Worm (Caenorhabditis elegans): ENCODE data around the gene sph-1.

The sph-1 gene

DNA sequence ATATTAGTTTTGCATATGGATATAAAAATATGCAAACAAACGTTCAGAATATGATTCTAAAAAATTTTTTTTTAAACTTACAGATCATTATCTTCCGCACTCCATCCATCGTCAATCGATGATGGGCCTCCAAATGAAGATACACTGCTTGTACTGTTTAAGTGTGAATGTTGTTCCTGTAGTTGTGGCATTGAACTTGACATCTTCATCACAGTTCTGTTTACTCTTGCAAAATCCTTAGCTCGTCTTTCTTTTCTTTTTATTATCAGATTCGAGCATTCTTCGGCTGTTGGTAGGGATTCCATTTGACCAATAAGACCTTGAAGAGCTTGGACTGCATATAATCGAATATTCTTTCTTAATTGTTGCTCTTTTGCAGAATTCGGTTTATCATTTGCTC, 28.3 kb downstream of the sph-1 start:
- TF ChIP-seq tbx-11 (GFP tag; IDR thresholded peaks at IDR 0.05) (no peak), hmbx-1 (tag; optimal IDR thresholded peaks at IDR 0.05) (no peak), ceh-13 (GFP tag; optimal IDR thresholded peaks at IDR 0.05) (no peak), hnd-1 (tag; optimal IDR thresholded peaks at IDR 0.05) (no peak), ceh-36 (tag; optimal IDR thresholded peaks at IDR 0.05) (no peak), tbx-37 (GFP tag; conservative IDR thresholded peaks at IDR 0.05) (no peak), hmg-4 (GFP tag; optimal IDR thresholded peaks at IDR 0.05) (no peak), ama-1 (optimal IDR thresholded peaks at IDR 0.05) (no peak), pes-1 (GFP tag; IDR thresholded peaks at IDR 0.05) (no peak), sea-1 (GFP tag; conservative IDR thresholded peaks at IDR 0.05) (no peak), F13C5.2 (tag; optimal IDR thresholded peaks at IDR 0.05) (no peak), ets-7 (tag; optimal IDR thresholded peaks at IDR 0.05) (no peak)

DNA sequence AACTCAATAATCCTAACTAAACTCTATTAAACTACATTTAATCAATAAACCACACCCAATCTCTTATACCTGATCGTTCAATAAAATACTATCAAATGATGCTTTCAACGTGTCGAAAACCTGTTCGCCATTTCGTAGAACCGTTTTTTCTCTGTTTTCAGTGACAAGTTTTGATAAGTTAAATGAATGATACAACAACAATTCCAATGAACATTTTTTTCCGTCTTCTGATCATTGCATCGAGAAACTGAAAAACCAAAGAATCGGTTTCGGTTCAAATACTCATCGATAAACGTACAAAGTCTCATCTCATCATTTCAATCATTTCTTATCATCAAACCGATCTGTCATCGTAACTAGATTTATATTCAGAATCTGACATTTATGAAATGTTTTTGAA, 30.2 kb downstream of the sph-1 start:
- TF ChIP-seq B0310.2 (tag; optimal IDR thresholded peaks at IDR 0.05) (no peak), ceh-36 (tag; optimal IDR thresholded peaks at IDR 0.05) (no peak), hnd-1 (tag; optimal IDR thresholded peaks at IDR 0.05) (no peak), hmg-4 (GFP tag; optimal IDR thresholded peaks at IDR 0.05) (no peak), tbx-11 (GFP tag; IDR thresholded peaks at IDR 0.05) (no peak), sea-1 (GFP tag; conservative IDR thresholded peaks at IDR 0.05) (no peak), ceh-13 (GFP tag; optimal IDR thresholded peaks at IDR 0.05) (no peak), F13C5.2 (tag; optimal IDR thresholded peaks at IDR 0.05) (no peak), tra-4 (tag; optimal IDR thresholded peaks at IDR 0.05) (no peak), aly-1 (tag; optimal IDR thresholded peaks at IDR 0.05) (no peak), ets-7 (tag; optimal IDR thresholded peaks at IDR 0.05) (no peak), flt-1 (GFP tag; IDR thresholded peaks at IDR 0.05) (no peak), scrt-1 (GFP tag; IDR thresholded peaks at IDR 0.05) (no peak), hmbx-1 (tag; optimal IDR thresholded peaks at IDR 0.05) (no peak), ama-1 (optimal IDR thresholded peaks at IDR 0.05) (no peak), pes-1 (GFP tag; IDR thresholded peaks at IDR 0.05) (no peak), tbx-37 (GFP tag; conservative IDR thresholded peaks at IDR 0.05) (no peak)

DNA sequence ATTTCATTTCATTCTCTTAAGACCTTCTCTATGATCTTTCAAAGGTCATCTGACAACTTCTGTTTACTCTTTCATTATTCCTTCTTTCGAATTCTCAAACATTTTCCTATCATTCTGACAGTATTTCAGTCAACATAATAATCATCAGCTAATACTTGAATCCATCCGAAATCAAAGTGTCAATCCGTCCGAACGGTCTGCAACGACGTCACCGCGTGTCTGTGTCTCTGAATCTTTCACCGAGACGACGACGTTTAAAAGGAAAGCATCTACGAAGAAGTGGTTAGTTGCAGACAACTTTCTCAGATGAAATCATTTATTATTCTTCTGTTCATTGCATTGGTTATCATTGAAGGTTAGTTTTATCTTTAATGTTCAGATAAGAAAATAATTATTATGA, 31.1 kb downstream of the sph-1 start, which contains the start of gene Y42H9AR.5:
Y42H9AR.5 (plus strand) TSS at position 301 of the 400 bp plus-strand sequence.
- TF ChIP-seq hmbx-1 (tag; optimal IDR thresholded peaks at IDR 0.05) (no peak), tra-4 (tag; optimal IDR thresholded peaks at IDR 0.05) (no peak), tbx-11 (GFP tag; IDR thresholded peaks at IDR 0.05) (no peak), ceh-13 (GFP tag; optimal IDR thresholded peaks at IDR 0.05) (no peak)

DNA sequence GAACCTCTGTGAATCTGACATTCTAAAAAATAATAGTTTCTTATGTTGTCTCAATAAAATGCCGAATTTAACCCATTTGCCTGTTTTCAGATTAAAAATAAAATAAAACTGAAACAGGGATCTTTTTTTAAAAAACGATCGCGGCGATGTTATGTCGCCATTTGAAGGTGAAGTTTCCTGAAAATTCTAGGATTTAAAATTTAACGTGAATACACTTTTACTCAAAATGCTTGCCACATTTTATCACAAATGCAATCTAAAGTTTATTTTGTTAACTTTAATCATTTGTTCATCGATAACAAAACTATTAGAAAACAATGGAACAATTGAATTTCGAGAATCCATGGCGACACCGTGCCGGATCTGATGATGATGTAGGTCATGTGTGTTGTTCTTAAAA, 33.8 kb downstream of the sph-1 start, which contains the start of gene Y42H9AR.2:
Y42H9AR.2 (plus strand) TSS at position 301 of the 400 bp plus-strand sequence.
- no peak for TF ChIP-seq scrt-1 (GFP tag; IDR thresholded peaks at IDR 0.05)
- no peak for TF ChIP-seq aly-1 (tag; optimal IDR thresholded peaks at IDR 0.05)
- no peak for TF ChIP-seq ceh-13 (GFP tag; optimal IDR thresholded peaks at IDR 0.05)
- TF ChIP-seq ama-1 (optimal IDR thresholded peaks at IDR 0.05) = no peak
- no peak for TF ChIP-seq hmg-4 (GFP tag; optimal IDR thresholded peaks at IDR 0.05)
- TF ChIP-seq pes-1 (GFP tag; IDR thresholded peaks at IDR 0.05) = no peak
- no peak for TF ChIP-seq hmbx-1 (tag; optimal IDR thresholded peaks at IDR 0.05)
- no peak for TF ChIP-seq tbx-37 (GFP tag; conservative IDR thresholded peaks at IDR 0.05)
- TF ChIP-seq hnd-1 (tag; optimal IDR thresholded peaks at IDR 0.05) = no peak
- TF ChIP-seq flt-1 (GFP tag; IDR thresholded peaks at IDR 0.05) = no peak
- no peak for TF ChIP-seq tra-4 (tag; optimal IDR thresholded peaks at IDR 0.05)

DNA sequence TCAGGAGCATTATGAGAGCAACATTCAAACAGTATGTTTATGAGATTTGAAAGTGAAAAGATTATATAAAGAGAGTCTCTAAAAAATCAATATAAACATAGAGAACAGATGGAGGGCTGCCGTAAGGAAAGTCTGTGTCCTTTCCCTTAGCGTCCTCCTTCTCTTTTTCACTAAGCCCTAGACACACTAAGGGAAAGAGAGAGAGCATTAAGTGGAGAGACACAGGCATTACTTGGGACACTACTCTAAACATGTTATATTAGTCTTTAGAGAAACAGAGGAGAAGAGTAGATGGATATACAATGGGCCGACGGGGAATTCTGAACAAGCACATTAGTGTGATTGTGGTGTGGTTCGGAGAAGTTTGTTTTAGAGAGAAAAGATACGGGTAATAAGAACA, 37.0 kb downstream of the sph-1 start:
- TF ChIP-seq hmbx-1 (tag; optimal IDR thresholded peaks at IDR 0.05) = no peak

DNA sequence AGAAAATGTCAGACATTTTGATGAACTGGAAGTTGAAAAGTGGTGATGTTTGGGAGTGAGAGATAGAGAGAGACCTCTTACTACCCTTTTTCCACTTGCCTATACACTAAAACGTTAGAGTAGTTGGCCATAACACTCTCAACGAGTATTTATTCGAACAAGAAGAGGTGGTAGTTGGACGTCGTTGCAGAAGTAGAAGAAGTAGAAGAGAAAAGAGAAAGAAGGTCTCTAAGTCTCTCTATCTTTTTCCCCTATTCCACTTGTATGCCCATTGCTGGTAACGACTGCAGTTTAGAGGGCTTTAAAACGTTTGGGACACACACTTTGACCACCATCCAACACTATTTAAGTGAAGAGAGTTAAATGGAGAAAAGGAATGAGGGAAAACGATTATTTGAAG, 41.8 kb downstream of the sph-1 start:
- no peak for TF ChIP-seq tbx-11 (GFP tag; IDR thresholded peaks at IDR 0.05)
- TF ChIP-seq B0310.2 (tag; optimal IDR thresholded peaks at IDR 0.05) = no peak
- no peak for TF ChIP-seq tra-4 (tag; optimal IDR thresholded peaks at IDR 0.05)
- no peak for TF ChIP-seq hnd-1 (tag; optimal IDR thresholded peaks at IDR 0.05)
- no peak for TF ChIP-seq hmg-4 (GFP tag; optimal IDR thresholded peaks at IDR 0.05)
- no peak for TF ChIP-seq F13C5.2 (tag; optimal IDR thresholded peaks at IDR 0.05)
- TF ChIP-seq flt-1 (GFP tag; IDR thresholded peaks at IDR 0.05) = no peak
- no peak for TF ChIP-seq scrt-1 (GFP tag; IDR thresholded peaks at IDR 0.05)

DNA sequence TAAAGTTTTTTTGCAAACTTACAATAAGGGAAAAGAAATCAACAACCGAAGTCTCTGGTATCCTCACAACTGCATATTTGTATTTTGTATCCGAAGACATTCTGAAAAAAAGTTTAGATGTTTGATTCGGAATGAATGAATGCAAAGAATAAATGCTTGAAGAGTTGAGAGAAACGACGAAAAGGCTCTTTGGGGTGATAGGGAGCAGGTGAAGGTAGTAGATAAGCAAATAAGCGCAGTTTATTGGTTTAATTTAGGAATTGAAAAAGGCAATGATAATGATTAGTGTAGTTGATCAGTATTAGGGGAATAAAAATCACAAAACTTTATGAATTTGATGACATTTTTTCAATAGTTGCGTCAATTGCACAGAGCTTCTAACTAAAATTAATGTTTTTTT, 46.8 kb downstream of the sph-1 start, which contains the start of gene nsy-7:
nsy-7 (minus strand) TSS at position 101 of the 400 bp plus-strand sequence.
- no peak for TF ChIP-seq ceh-13 (GFP tag; optimal IDR thresholded peaks at IDR 0.05)
- no peak for TF ChIP-seq hmg-4 (GFP tag; optimal IDR thresholded peaks at IDR 0.05)
- no peak for TF ChIP-seq tra-4 (tag; optimal IDR thresholded peaks at IDR 0.05)
- no peak for TF ChIP-seq ceh-36 (tag; optimal IDR thresholded peaks at IDR 0.05)
- no peak for TF ChIP-seq tbx-37 (GFP tag; conservative IDR thresholded peaks at IDR 0.05)
- no peak for TF ChIP-seq ama-1 (optimal IDR thresholded peaks at IDR 0.05)
- TF ChIP-seq tbx-11 (GFP tag; IDR thresholded peaks at IDR 0.05) = no peak
- TF ChIP-seq F13C5.2 (tag; optimal IDR thresholded peaks at IDR 0.05) = no peak
